Fruit fly (Drosophila melanogaster) whole organism, embryonic: Measurements from ENCODE around the gene Cul6.
A peak's percentile ranks its signal among the peaks of the same experiment; 100 is the strongest.

Experiments
- Blimp-1 ChIP-seq: fragments of 200-800 bp; sonication (Bioruptor generic); optimal IDR thresholded peaks from 3 replicates; lab custom pipeline; 2018; ENCODE audit warnings: missing biosample characterization, missing genetic modification characterization, mild to moderate bottlenecking, moderate library complexity, missing genetic modification reagents
- CG10321 ChIP-seq: fragments of 200-800 bp; sonication (Bioruptor generic); IDR thresholded peaks from 2 replicates; pipeline ENCODE4 v1.3.6; 2022; ENCODE audit warnings: missing biosample characterization, missing genetic modification characterization
- CG11398 ChIP-seq: fragments of 200-800 bp; sonication (Bioruptor generic); optimal IDR thresholded peaks from 2 replicates; lab custom pipeline; 2016; ENCODE audit warnings: missing biosample characterization, missing genetic modification characterization
- CG12391 ChIP-seq: fragments of 200-800 bp; sonication (Bioruptor generic); optimal IDR thresholded peaks from 3 replicates; lab custom pipeline; 2018; ENCODE audit warnings: missing biosample characterization, mild to moderate bottlenecking, missing genetic modification characterization, moderate library complexity
- CG12769 ChIP-seq: fragments of 200-800 bp; sonication (Bioruptor generic); optimal IDR thresholded peaks from 2 replicates; lab custom pipeline; 2019; ENCODE audit warnings: missing biosample characterization, mild to moderate bottlenecking, missing genetic modification characterization, moderate library complexity
- CG13624 ChIP-seq: fragments of 200-800 bp; sonication (Bioruptor generic); optimal IDR thresholded peaks from 2 replicates; lab custom pipeline; 2016; ENCODE audit warnings: missing biosample characterization, missing genetic modification characterization
- CG14710 ChIP-seq: fragments of 200-800 bp; sonication (Bioruptor generic); optimal IDR thresholded peaks from 3 replicates; lab custom pipeline; 2019; ENCODE audit warnings: missing biosample characterization, mild to moderate bottlenecking, missing genetic modification characterization, moderate library complexity
- CG15011 ChIP-seq: fragments of 200-800 bp; sonication (Bioruptor generic); optimal IDR thresholded peaks from 3 replicates; lab custom pipeline; 2018; ENCODE audit warnings: missing biosample characterization, mild to moderate bottlenecking, missing genetic modification characterization
- CG15269 ChIP-seq: fragments of 200-800 bp; sonication (Bioruptor generic); optimal IDR thresholded peaks from 2 replicates; lab custom pipeline; 2018; ENCODE audit warnings: missing biosample characterization, mild to moderate bottlenecking, missing genetic modification characterization, moderate library complexity
- CG15514 ChIP-seq: fragments of 200-800 bp; sonication (Bioruptor generic); optimal IDR thresholded peaks from 3 replicates; lab custom pipeline; 2017; ENCODE audit warnings: missing biosample characterization, missing genetic modification characterization, mild to moderate bottlenecking, moderate library complexity, missing genetic modification reagents
- CG16815 ChIP-seq: fragments of 200-800 bp; sonication (Bioruptor generic); optimal IDR thresholded peaks from 3 replicates; lab custom pipeline; 2017; ENCODE audit warnings: missing biosample characterization, mild to moderate bottlenecking, missing genetic modification characterization
- CG17568 ChIP-seq: fragments of 200-800 bp; sonication (Bioruptor generic); optimal IDR thresholded peaks from 2 replicates; lab custom pipeline; 2018; ENCODE audit warnings: missing biosample characterization, mild to moderate bottlenecking, missing genetic modification characterization, moderate library complexity
- CG18476 ChIP-seq: fragments of 200-800 bp; sonication (Bioruptor generic); optimal IDR thresholded peaks from 2 replicates; lab custom pipeline; 2016; ENCODE audit warnings: missing biosample characterization, mild to moderate bottlenecking, missing genetic modification characterization
- CG2202 ChIP-seq: fragments of 200-800 bp; sonication (Bioruptor generic); optimal IDR thresholded peaks from 2 replicates; lab custom pipeline; 2018; ENCODE audit warnings: missing biosample characterization, mild to moderate bottlenecking, missing genetic modification characterization
- CG2712 ChIP-seq: fragments of 200-800 bp; optimal IDR thresholded peaks from 3 replicates; lab custom pipeline; 2019; ENCODE audit warnings: missing biosample characterization, mild to moderate bottlenecking, missing genetic modification characterization, moderate library complexity
- CG31441 ChIP-seq: fragments of 200-800 bp; sonication (Bioruptor generic); IDR thresholded peaks from 2 replicates; pipeline ENCODE4 v1.3.6; 2022; ENCODE audit warnings: missing biosample characterization, missing genetic modification characterization
- CG32532 ChIP-seq: fragments of 200-800 bp; sonication (Bioruptor generic); IDR thresholded peaks from 2 replicates; pipeline ENCODE4 v1.3.6; 2022; ENCODE audit warnings: missing biosample characterization, missing genetic modification characterization
- CG3281 ChIP-seq: fragments of 200-800 bp; sonication (Bioruptor generic); optimal IDR thresholded peaks from 3 replicates; lab custom pipeline; 2017; ENCODE audit warnings: missing biosample characterization, mild to moderate bottlenecking, missing genetic modification characterization
- CG43689 ChIP-seq: fragments of 200-800 bp; sonication (Bioruptor generic); IDR thresholded peaks from 2 replicates; pipeline ENCODE4 v1.3.6; 2022; ENCODE audit warnings: missing biosample characterization, missing genetic modification characterization
- CG7745 ChIP-seq: fragments of 200-800 bp; sonication (Bioruptor generic); optimal IDR thresholded peaks from 2 replicates; lab custom pipeline; 2018; ENCODE audit warnings: missing biosample characterization, mild to moderate bottlenecking, missing genetic modification characterization, moderate library complexity
- CG8765 ChIP-seq: fragments of 200-800 bp; sonication (Bioruptor generic); IDR thresholded peaks from 2 replicates; pipeline ENCODE4 v1.3.6; 2022; ENCODE audit warnings: missing biosample characterization, missing genetic modification characterization
- Dbx ChIP-seq: fragments of 200-800 bp; sonication (Bioruptor generic); IDR thresholded peaks from 3 replicates; pipeline ENCODE4 v1.3.6; 2022; ENCODE audit warnings: missing biosample characterization, missing genetic modification characterization
- Dll ChIP-seq: fragments of 200-800 bp; sonication (Bioruptor generic); IDR thresholded peaks from 4 replicates; pipeline ENCODE4 v1.3.6; 2022; ENCODE audit warnings: missing biosample characterization, missing genetic modification characterization; ENCODE audit not compliant: partially characterized antibody
- Drgx ChIP-seq: fragments of 200-800 bp; sonication (Bioruptor generic); IDR thresholded peaks from 2 replicates; pipeline ENCODE4 v1.3.6; 2022; ENCODE audit warnings: missing biosample characterization, missing genetic modification characterization
- Gug ChIP-seq: fragments of 200-800 bp; sonication (Bioruptor generic); IDR thresholded peaks from 4 replicates; pipeline ENCODE4 v1.3.6; 2022; ENCODE audit warnings: missing biosample characterization, missing genetic modification characterization
- H15 ChIP-seq: fragments of 200-800 bp; sonication (Bioruptor generic); IDR thresholded peaks from 3 replicates; pipeline ENCODE4 v1.3.6; 2022; ENCODE audit warnings: missing biosample characterization, missing genetic modification characterization
- HLHmδ ChIP-seq: fragments of 200-800 bp; sonication (Bioruptor generic); optimal IDR thresholded peaks from 2 replicates; lab custom pipeline; 2018; ENCODE audit warnings: missing biosample characterization, mild to moderate bottlenecking, missing genetic modification characterization, moderate library complexity
- Lpt ChIP-seq: fragments of >200 bp; optimal IDR thresholded peaks from 2 replicates; lab custom pipeline; 2018; ENCODE audit warnings: missing biosample characterization, missing genetic modification characterization
- Max ChIP-seq: fragments of 200-800 bp; sonication (Bioruptor generic); optimal IDR thresholded peaks from 2 replicates; lab custom pipeline; 2016; ENCODE audit warnings: missing biosample characterization, mild to moderate bottlenecking, missing genetic modification characterization
- Nf-YB ChIP-seq: fragments of 200-800 bp; sonication (Bioruptor generic); optimal IDR thresholded peaks from 3 replicates; lab custom pipeline; 2019; ENCODE audit warnings: missing biosample characterization, mild to moderate bottlenecking, missing genetic modification characterization, moderate library complexity
- Sox100B ChIP-seq: fragments of 200-800 bp; sonication (Bioruptor generic); optimal IDR thresholded peaks from 3 replicates; lab custom pipeline; 2018; ENCODE audit warnings: missing biosample characterization, mild to moderate bottlenecking, missing genetic modification characterization
- TFAM ChIP-seq: fragments of 200-800 bp; sonication (Bioruptor generic); optimal IDR thresholded peaks from 2 replicates; lab custom pipeline; 2017; ENCODE audit warnings: missing biosample characterization, missing genetic modification characterization, inconsistent platforms
- Vsx1 ChIP-seq: fragments of 200-800 bp; sonication (Bioruptor generic); optimal IDR thresholded peaks from 2 replicates; lab custom pipeline; 2017; ENCODE audit warnings: missing biosample characterization, mild to moderate bottlenecking, missing genetic modification characterization, missing genetic modification reagents
- YL-1 ChIP-seq: fragments of 200-800 bp; sonication (Bioruptor generic); optimal IDR thresholded peaks from 3 replicates; lab custom pipeline; 2017; ENCODE audit warnings: missing biosample characterization, mild to moderate bottlenecking, missing genetic modification characterization
- az2 ChIP-seq: fragments of 200-800 bp; sonication (Bioruptor generic); optimal IDR thresholded peaks from 3 replicates; lab custom pipeline; 2016; ENCODE audit warnings: missing biosample characterization, missing genetic modification characterization
- bsh ChIP-seq, 2 experiments: fragments of 200-800 bp; sonication (Bioruptor generic); optimal IDR thresholded peaks; 2 replicates each; lab custom pipeline; 2017 to 2018; ENCODE audit warnings: mild to moderate bottlenecking in 2 of 2, missing biosample characterization in 2 of 2, missing genetic modification characterization in 2 of 2, moderate library complexity in 1 of 2
- ci ChIP-seq: fragments of 200-800 bp; sonication (Bioruptor generic); IDR thresholded peaks from 3 replicates; pipeline ENCODE4 v1.3.6; 2022; ENCODE audit warnings: missing biosample characterization, missing genetic modification characterization
- dimm ChIP-seq: fragments of 200-800 bp; sonication (Bioruptor generic); IDR thresholded peaks from 2 replicates; pipeline ENCODE4 v1.3.6; 2022; ENCODE audit warnings: missing biosample characterization, missing genetic modification characterization
- hbn ChIP-seq: fragments of 200-800 bp; sonication (Bioruptor generic); IDR thresholded peaks from 2 replicates; pipeline ENCODE4 v1.3.6; 2022; ENCODE audit warnings: missing biosample characterization, missing genetic modification characterization; ENCODE audit not compliant: partially characterized antibody
- jing ChIP-seq: fragments of 200-800 bp; sonication (Bioruptor generic); optimal IDR thresholded peaks from 2 replicates; lab custom pipeline; 2018; ENCODE audit warnings: missing biosample characterization, mild to moderate bottlenecking, missing genetic modification characterization
- kay ChIP-seq: fragments of 200-800 bp; sonication (Bioruptor generic); optimal IDR thresholded peaks from 2 replicates; lab custom pipeline; 2016; ENCODE audit warnings: missing biosample characterization, missing genetic modification characterization
- odd ChIP-seq: fragments of 200-800 bp; sonication (Bioruptor generic); optimal IDR thresholded peaks from 2 replicates; lab custom pipeline; 2017; ENCODE audit warnings: missing biosample characterization, mild to moderate bottlenecking, missing genetic modification characterization
- pita ChIP-seq: fragments of 200-800 bp; sonication (Bioruptor generic); optimal IDR thresholded peaks from 2 replicates; lab custom pipeline; 2017; ENCODE audit warnings: missing biosample characterization, mild to moderate bottlenecking, missing genetic modification characterization
- ro ChIP-seq: fragments of 200-800 bp; sonication (Bioruptor generic); IDR thresholded peaks from 2 replicates; pipeline ENCODE4 v1.3.6; 2022; ENCODE audit warnings: missing biosample characterization, missing genetic modification characterization
- salm ChIP-seq: fragments of 200-800 bp; sonication (Bioruptor generic); optimal IDR thresholded peaks from 2 replicates; lab custom pipeline; 2018; ENCODE audit warnings: missing biosample characterization, mild to moderate bottlenecking, missing genetic modification characterization
- stwl ChIP-seq: fragments of 200-800 bp; sonication (Bioruptor generic); optimal IDR thresholded peaks from 3 replicates; lab custom pipeline; 2018; ENCODE audit warnings: missing biosample characterization, mild to moderate bottlenecking, missing genetic modification characterization, moderate library complexity
- wor ChIP-seq: fragments of 200-800 bp; sonication (Bioruptor generic); IDR thresholded peaks from 2 replicates; pipeline ENCODE4 v1.3.6; 2022; ENCODE audit warnings: missing biosample characterization, missing genetic modification characterization
- zf30C ChIP-seq: fragments of 200-800 bp; sonication (Bioruptor generic); optimal IDR thresholded peaks from 3 replicates; lab custom pipeline; 2018; ENCODE audit warnings: missing biosample characterization, mild to moderate bottlenecking, missing genetic modification characterization
- zfh2 ChIP-seq: fragments of 200-800 bp; sonication (Bioruptor generic); optimal IDR thresholded peaks from 2 replicates; lab custom pipeline; 2016; ENCODE audit warnings: missing biosample characterization, missing genetic modification characterization

Gene Cul6

dm6 chr3L:13032085-13032914, 20.8 kb upstream of the Cul6 start (continued):
- TF ChIP-seq CG15269 (tag; lab: Kevin White, UChicago): peak; percentile 56
- TF ChIP-seq CG12769 (tag; lab: Kevin White, UChicago): peak; percentile 21
- peak; percentile 69 for TF ChIP-seq CG7745 (tag; lab: Kevin White, UChicago)
- no peak for TF ChIP-seq Drgx (GFP tag; lab: Robert Waterston, UW)
- TF ChIP-seq CG43689 (GFP tag; lab: Robert Waterston, UW): 0 out of 2 replicates have a peak, but pooled peaks have one; percentile 3
- TF ChIP-seq dimm: no peak
- TF ChIP-seq CG10321 (GFP tag; lab: Robert Waterston, UW): no peak
- no peak for TF ChIP-seq jing (GFP tag; lab: Kevin White, UChicago)
- TF ChIP-seq Dbx: no peak
- TF ChIP-seq CG31441 (GFP tag; lab: Robert Waterston, UW): peak; percentile 88
- TF ChIP-seq odd (GFP tag; lab: Kevin White, UChicago): no peak
- TF ChIP-seq Max (GFP tag; lab: Kevin White, UChicago): no peak
- TF ChIP-seq az2 (GFP tag; lab: Kevin White, UChicago): peak; percentile 4
- peak; percentile 2 for TF ChIP-seq CG11398
- TF ChIP-seq Gug: no peak
- TF ChIP-seq ci (GFP tag; lab: Robert Waterston, UW): no peak; the same call in 2 of the 3 replicates
- no peak for TF ChIP-seq Vsx1
- no peak for TF ChIP-seq CG2202 (tag; lab: Kevin White, UChicago)
- no peak for TF ChIP-seq H15 (GFP tag; lab: Robert Waterston, UW)
- no peak for TF ChIP-seq YL-1 (GFP tag; lab: Kevin White, UChicago)
- peak; percentile 54 for TF ChIP-seq CG2712
- TF ChIP-seq stwl (tag; lab: Kevin White, UChicago): peak; percentile 42
- TF ChIP-seq wor (GFP tag; lab: Robert Waterston, UW): no peak
- no peak for TF ChIP-seq CG15514 (GFP tag; lab: Kevin White, UChicago)
- no peak for TF ChIP-seq CG17568 (GFP tag; lab: Kevin White, UChicago)
- TF ChIP-seq Sox100B (GFP tag; lab: Kevin White, UChicago): peak; percentile 18
- peak; percentile 49 for TF ChIP-seq CG14710 (tag; lab: Kevin White, UChicago)
- no peak for TF ChIP-seq CG8765 (GFP tag; lab: Robert Waterston, UW)
- peak in 1 of 2 experiments; percentile 16 for TF ChIP-seq bsh (GFP tag; optimal IDR thresholded peaks at IDR 0.05; lab: Kevin White, UChicago)
- peak; percentile 62 for TF ChIP-seq Blimp-1 (GFP tag; lab: Kevin White, UChicago)
- peak; percentile 13 for TF ChIP-seq Nf-YB (GFP tag; lab: Kevin White, UChicago)
- TF ChIP-seq TFAM (GFP tag; lab: Kevin White, UChicago): no peak
- TF ChIP-seq ro (GFP tag; lab: Robert Waterston, UW): no peak
- no peak for TF ChIP-seq pita (GFP tag; lab: Kevin White, UChicago)
- TF ChIP-seq CG18476: no peak
- no peak for TF ChIP-seq CG16815
- no peak for TF ChIP-seq hbn (GFP tag; lab: Robert Waterston, UW)
- TF ChIP-seq zf30C (GFP tag; lab: Kevin White, UChicago): no peak
- TF ChIP-seq Lpt (GFP tag; lab: Kevin White, UChicago): no peak
- no peak for TF ChIP-seq salm (tag; lab: Kevin White, UChicago)
- peak; percentile 53 for TF ChIP-seq CG12391
- TF ChIP-seq kay: no peak
- TF ChIP-seq Dll (GFP tag; lab: Robert Waterston, UW): peak; percentile 72
- peak; percentile 1 for TF ChIP-seq CG3281 (GFP tag; lab: Kevin White, UChicago)
- no peak for TF ChIP-seq CG13624
- TF ChIP-seq CG32532 (GFP tag; lab: Robert Waterston, UW): no peak
- no peak for TF ChIP-seq CG15011
- peak; percentile 63 for TF ChIP-seq HLHmδ (GFP tag; lab: Kevin White, UChicago)
- TF ChIP-seq zfh2: no peak
